Worm (Caenorhabditis elegans) whole organism, midembryonic: ENCODE measurements around the gene nhr-38.

Source experiments
- T22C8.4 ChIP-seq: fragments of 200-800 bp; sonication (Bioruptor generic); IDR thresholded peaks from 2 replicates; pipeline ENCODE4 v1.3.6; 2022; ENCODE audit warnings: missing genetic modification characterization, missing compliant biosample characterization
- cog-1 ChIP-seq: sonication (generic microtip); optimal IDR thresholded peaks from 2 replicates; lab custom pipeline; 2016; ENCODE audit warnings: missing genetic modification characterization, missing compliant biosample characterization
- flt-1 ChIP-seq: fragments of 200-800 bp; sonication (Bioruptor generic); IDR thresholded peaks from 2 replicates; pipeline ENCODE4 v1.3.6; 2022; ENCODE audit warnings: missing genetic modification characterization, missing compliant biosample characterization
- klf-2 ChIP-seq: fragments of 200-800 bp; sonication (Bioruptor generic); conservative IDR thresholded peaks from 2 replicates; pipeline ENCODE4 v1.3.6; 2022; ENCODE audit warnings: missing genetic modification reagents, missing genetic modification characterization, missing compliant biosample characterization
- med-1 ChIP-seq: sonication (generic microtip); optimal IDR thresholded peaks from 2 replicates; lab custom pipeline; 2017; ENCODE audit warnings: missing genetic modification characterization, mild to moderate bottlenecking, missing compliant biosample characterization, antibody characterized with exemption, missing genetic modification reagents; ENCODE audit not compliant: insufficient read depth
- ref-1 ChIP-seq: fragments of 200-800 bp; sonication (Bioruptor generic); conservative IDR thresholded peaks from 2 replicates; pipeline ENCODE4 v1.3.6; 2022; ENCODE audit warnings: missing genetic modification reagents, missing genetic modification characterization, missing compliant biosample characterization
- tab-1 ChIP-seq: fragments of 200-800 bp; sonication (Bioruptor generic); IDR thresholded peaks from 2 replicates; pipeline ENCODE4 v1.3.6; 2022; ENCODE audit warnings: missing genetic modification characterization, missing compliant biosample characterization
- ztf-23 ChIP-seq: fragments of 200-800 bp; sonication (Bioruptor generic); IDR thresholded peaks from 2 replicates; pipeline ENCODE4 v1.3.6; 2022; ENCODE audit warnings: missing genetic modification reagents, missing genetic modification characterization, missing compliant biosample characterization
- ztf-29 ChIP-seq: fragments of 200-800 bp; sonication (Bioruptor generic); IDR thresholded peaks from 2 replicates; pipeline ENCODE4 v1.3.6; 2022; ENCODE audit warnings: missing genetic modification reagents, missing genetic modification characterization, missing compliant biosample characterization

Gene nhr-38

ce11 chrIV:9692874-9693273 is 17.1 kb upstream of the nhr-38 start, which contains the start of gene twk-9:
Gene twk-9 (plus strand): TSS chrIV:9693174.
- TF ChIP-seq T22C8.4 (GFP tag; lab: Robert Waterston, UW) (no peak), ztf-23 (GFP tag; lab: Robert Waterston, UW) (no peak), ztf-29 (GFP tag; lab: Robert Waterston, UW) (no peak), tab-1 (GFP tag; lab: Robert Waterston, UW) (no peak), ref-1 (GFP tag; lab: Robert Waterston, UW) (no peak), flt-1 (no peak), cog-1 (no peak), med-1 (GFP tag; lab: Kevin White, UChicago) (no peak), klf-2 (GFP tag; lab: Robert Waterston, UW) (no peak)

- TF ChIP-seq ref-1 (GFP tag; lab: Robert Waterston, UW): no peak
- TF ChIP-seq med-1 (GFP tag; lab: Kevin White, UChicago): no peak
- no peak for TF ChIP-seq T22C8.4 (GFP tag; lab: Robert Waterston, UW)
- TF ChIP-seq ztf-23 (GFP tag; lab: Robert Waterston, UW): no peak
- no peak for TF ChIP-seq tab-1 (GFP tag; lab: Robert Waterston, UW)
- TF ChIP-seq ztf-29 (GFP tag; lab: Robert Waterston, UW): no peak
- TF ChIP-seq flt-1: no peak
- TF ChIP-seq klf-2 (GFP tag; lab: Robert Waterston, UW): no peak
- no peak for TF ChIP-seq cog-1
These were observed 13.5 kb upstream of the nhr-38 start for ce11 chrIV:9696513-9696912.

DNA sequence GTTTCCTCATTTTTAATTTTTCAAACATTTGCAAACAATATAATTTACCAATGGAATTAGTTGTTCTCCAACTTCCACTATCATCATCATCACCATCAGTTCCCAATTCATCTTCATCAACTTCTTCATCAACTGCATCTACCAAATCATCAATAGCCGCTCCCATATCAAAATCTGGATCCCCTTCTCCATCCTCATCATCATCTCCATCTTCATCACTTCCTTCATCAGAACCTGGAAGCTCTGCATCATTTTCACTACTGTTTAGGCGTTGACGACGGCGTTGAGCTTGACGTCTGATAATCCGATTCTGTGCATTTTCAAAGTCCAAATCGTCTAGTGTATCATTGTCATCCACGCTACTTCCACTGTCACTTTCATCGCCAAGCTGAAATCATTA is 12.1 kb upstream of the nhr-38 start:
- no peak for TF ChIP-seq med-1 (GFP tag; lab: Kevin White, UChicago)
- TF ChIP-seq ref-1 (GFP tag; lab: Robert Waterston, UW): no peak
- no peak for TF ChIP-seq flt-1
- TF ChIP-seq ztf-29 (GFP tag; lab: Robert Waterston, UW): no peak

DNA sequence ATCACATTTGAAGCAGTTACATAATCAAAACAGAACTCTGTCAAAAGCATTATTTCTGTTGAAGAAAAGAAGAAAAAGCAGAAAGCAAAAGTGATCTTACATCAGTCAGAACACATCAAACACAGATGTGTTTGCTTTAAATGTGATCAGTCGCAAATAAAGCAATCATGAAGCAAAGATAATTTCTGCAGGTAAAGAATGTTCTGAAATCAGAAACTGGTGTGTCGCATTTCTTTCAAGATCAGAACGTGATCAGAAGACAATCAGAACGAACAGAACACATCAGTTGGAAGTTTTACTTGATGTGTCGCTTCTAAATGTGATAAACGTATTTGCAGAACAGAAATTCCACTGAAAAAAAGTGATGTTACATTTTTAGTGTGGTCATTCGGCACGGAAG is 10.9 kb upstream of the nhr-38 start:
- TF ChIP-seq ztf-29 (GFP tag; lab: Robert Waterston, UW) (no peak), flt-1 (no peak), ref-1 (GFP tag; lab: Robert Waterston, UW) (no peak), ztf-23 (GFP tag; lab: Robert Waterston, UW) (no peak), cog-1 (no peak), tab-1 (GFP tag; lab: Robert Waterston, UW) (no peak), med-1 (GFP tag; lab: Kevin White, UChicago) (no peak), T22C8.4 (GFP tag; lab: Robert Waterston, UW) (no peak), klf-2 (GFP tag; lab: Robert Waterston, UW) (no peak)

- TF ChIP-seq ztf-23 (GFP tag; lab: Robert Waterston, UW) (no peak), klf-2 (GFP tag; lab: Robert Waterston, UW) (no peak), ref-1 (GFP tag; lab: Robert Waterston, UW) (no peak), cog-1 (no peak), med-1 (GFP tag; lab: Kevin White, UChicago) (no peak), flt-1 (no peak), T22C8.4 (GFP tag; lab: Robert Waterston, UW) (no peak), tab-1 (GFP tag; lab: Robert Waterston, UW) (no peak), ztf-29 (GFP tag; lab: Robert Waterston, UW) (no peak)
These were observed 3.2 kb upstream of the nhr-38 start, which contains the start of the genes dcaf-1 and dph-3 for ce11 chrIV:9706704-9707197. Gene dcaf-1 (minus strand): TSS chrIV:9706723. Gene dph-3 (plus strand): TSS chrIV:9707147.

- no peak for TF ChIP-seq T22C8.4 (GFP tag; lab: Robert Waterston, UW)
- TF ChIP-seq ref-1 (GFP tag; lab: Robert Waterston, UW): no peak
- TF ChIP-seq ztf-29 (GFP tag; lab: Robert Waterston, UW): no peak
- TF ChIP-seq ztf-23 (GFP tag; lab: Robert Waterston, UW): no peak
- no peak for TF ChIP-seq klf-2 (GFP tag; lab: Robert Waterston, UW)
- TF ChIP-seq tab-1 (GFP tag; lab: Robert Waterston, UW): no peak
- no peak for TF ChIP-seq flt-1
- TF ChIP-seq cog-1: no peak
- TF ChIP-seq med-1 (GFP tag; lab: Kevin White, UChicago): no peak
These were observed 782 bp upstream of the nhr-38 start, which contains the start of gene ant-1.3 for ce11 chrIV:9709205-9709604. Gene ant-1.3 (minus strand): TSS chrIV:9709305.

DNA sequence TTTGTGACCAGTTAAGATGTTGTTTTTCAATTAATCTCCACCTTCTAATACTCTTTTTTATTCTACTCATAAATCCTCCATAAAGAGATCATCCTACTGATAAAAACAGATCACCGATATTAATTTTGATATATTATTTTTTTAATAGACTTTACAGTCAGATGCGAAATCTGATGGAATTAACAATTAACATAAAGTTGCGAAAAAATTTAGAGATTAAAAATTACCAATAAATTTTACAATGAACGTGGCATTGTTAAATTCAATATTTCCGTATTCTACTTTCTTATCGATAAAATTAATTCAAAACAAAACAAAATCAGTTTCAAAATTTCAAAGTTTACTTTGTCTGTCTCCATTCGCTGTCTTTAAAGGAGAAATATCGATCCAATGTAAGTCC is 2.8 kb downstream of the nhr-38 start, which contains the start of gene K01H12.4:
TSS of gene K01H12.4 (plus strand) at position 301 of the 400 bp plus-strand sequence.
- no peak for TF ChIP-seq ztf-29 (GFP tag; lab: Robert Waterston, UW)
- TF ChIP-seq ztf-23 (GFP tag; lab: Robert Waterston, UW): no peak
- TF ChIP-seq tab-1 (GFP tag; lab: Robert Waterston, UW): no peak
- no peak for TF ChIP-seq ref-1 (GFP tag; lab: Robert Waterston, UW)
- no peak for TF ChIP-seq klf-2 (GFP tag; lab: Robert Waterston, UW)
- TF ChIP-seq T22C8.4 (GFP tag; lab: Robert Waterston, UW): no peak
- no peak for TF ChIP-seq flt-1
- TF ChIP-seq med-1 (GFP tag; lab: Kevin White, UChicago): no peak
- TF ChIP-seq cog-1: no peak

DNA sequence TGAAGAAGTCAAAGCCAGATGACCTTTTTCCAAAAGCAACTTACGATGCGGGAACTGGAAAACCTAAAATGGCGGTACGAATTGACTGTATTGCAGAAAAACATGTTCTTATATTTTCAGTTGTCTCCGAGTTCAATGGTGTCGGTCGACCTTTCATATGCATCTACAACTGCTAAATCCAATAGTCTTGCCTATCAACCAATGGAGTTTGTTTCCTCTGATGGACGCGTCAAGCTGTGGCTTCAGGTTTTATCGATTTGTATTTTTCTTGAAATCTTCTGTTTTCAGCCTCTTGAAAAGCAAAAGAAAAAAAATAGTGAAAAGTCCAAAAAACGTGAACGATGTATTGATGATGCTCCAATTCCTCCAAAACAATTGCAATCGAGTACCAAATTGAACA is 4.3 kb downstream of the nhr-38 start:
- no peak for TF ChIP-seq tab-1 (GFP tag; lab: Robert Waterston, UW)
- TF ChIP-seq flt-1: no peak
- TF ChIP-seq med-1 (GFP tag; lab: Kevin White, UChicago): no peak
- no peak for TF ChIP-seq klf-2 (GFP tag; lab: Robert Waterston, UW)
- TF ChIP-seq T22C8.4 (GFP tag; lab: Robert Waterston, UW): no peak
- TF ChIP-seq cog-1: no peak
- TF ChIP-seq ztf-29 (GFP tag; lab: Robert Waterston, UW): no peak
- no peak for TF ChIP-seq ztf-23 (GFP tag; lab: Robert Waterston, UW)
- TF ChIP-seq ref-1 (GFP tag; lab: Robert Waterston, UW): no peak

DNA sequence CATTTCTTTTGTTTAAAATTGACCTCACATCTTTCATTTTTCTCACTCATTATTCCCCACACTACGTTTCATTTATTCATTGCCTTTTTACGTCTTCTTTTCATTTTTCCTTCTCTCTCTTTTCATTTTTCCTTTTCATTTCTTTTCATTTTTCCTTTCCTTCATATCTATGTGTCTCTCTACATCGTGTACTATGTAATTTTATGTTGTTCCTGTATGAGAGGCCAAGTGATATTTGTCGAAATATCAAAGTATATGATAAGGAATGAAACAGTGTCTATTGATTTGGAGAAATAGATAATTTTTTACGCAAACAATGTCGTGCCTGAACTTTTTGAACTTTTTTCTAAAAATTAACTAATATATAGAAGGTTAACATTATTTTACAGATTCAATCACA is 6.5 kb downstream of the nhr-38 start:
- TF ChIP-seq tab-1 (GFP tag; lab: Robert Waterston, UW) (no peak), ztf-29 (GFP tag; lab: Robert Waterston, UW) (no peak), T22C8.4 (GFP tag; lab: Robert Waterston, UW) (no peak), med-1 (GFP tag; lab: Kevin White, UChicago) (no peak), ref-1 (GFP tag; lab: Robert Waterston, UW) (no peak), ztf-23 (GFP tag; lab: Robert Waterston, UW) (no peak), klf-2 (GFP tag; lab: Robert Waterston, UW) (no peak), cog-1 (no peak), flt-1 (no peak)
